Fruit fly (Drosophila melanogaster): ENCODE results near the gene CG3708.

The CG3708 gene

DNA sequence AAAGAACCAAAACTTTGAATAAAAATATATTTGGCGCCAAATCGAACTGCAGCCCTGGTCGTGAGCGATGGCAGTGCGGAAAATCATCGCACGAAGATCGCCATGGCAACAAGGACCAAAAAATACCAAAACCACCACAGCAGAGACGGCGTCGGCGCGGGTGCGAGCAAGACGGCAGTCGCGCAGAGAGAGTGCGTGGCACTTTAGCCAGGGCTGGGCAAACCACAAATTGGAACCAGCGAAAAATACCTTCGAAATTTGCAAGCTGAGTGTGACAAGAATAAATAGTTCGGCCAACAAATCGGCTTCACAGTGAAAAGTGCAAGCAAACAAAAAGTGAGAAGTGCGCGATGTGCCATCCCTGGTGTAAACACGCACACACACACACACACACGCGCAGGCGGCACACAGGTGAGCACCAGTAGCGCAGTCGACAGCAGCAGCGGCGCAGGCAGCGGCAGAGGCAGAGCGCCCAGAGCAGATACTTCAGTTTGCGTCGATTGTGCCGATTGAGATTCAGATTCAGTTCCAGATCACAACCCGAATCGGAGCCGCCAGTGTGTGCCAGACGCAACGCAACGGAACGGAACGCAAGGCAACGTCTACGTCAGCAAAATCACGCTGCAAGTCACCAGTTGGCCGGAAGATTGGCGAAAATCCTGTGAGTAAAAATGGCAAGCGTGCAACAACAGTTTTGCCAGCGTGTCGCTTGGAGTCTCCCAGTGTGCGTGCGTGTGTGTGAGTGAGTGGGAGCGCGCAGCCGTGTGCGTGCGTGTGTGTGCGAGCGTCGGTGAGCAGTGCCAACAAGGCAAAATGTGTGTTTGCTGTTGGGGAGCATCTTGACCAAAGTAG is 5.4 kb upstream of the CG3708 start, which contains the start of gene TRAM (continued):
- TF ChIP-seq CG7271 (tag; optimal IDR thresholded peaks at IDR 0.05): peak; percentile 86
- TF ChIP-seq CG1602 (GFP tag; optimal IDR thresholded peaks at IDR 0.05): peak; percentile 97
- peak; percentile 90 for TF ChIP-seq twi (tag; optimal IDR thresholded peaks at IDR 0.05)
- peak; percentile 98 for TF ChIP-seq CG10654 (GFP tag; optimal IDR thresholded peaks at IDR 0.05)
- peak; percentile 82 for TF ChIP-seq Dll (GFP tag; IDR thresholded peaks at IDR 0.05; ENCODE audit: partially characterized antibody)
- peak; percentile 99 for TF ChIP-seq org-1 (GFP tag; optimal IDR thresholded peaks at IDR 0.05)
- TF ChIP-seq bsh (GFP tag; optimal IDR thresholded peaks at IDR 0.05): peak; percentile 94 to 98
- TF ChIP-seq CG2678 (tag; optimal IDR thresholded peaks at IDR 0.05): peak; percentile 98
- TF ChIP-seq ato (GFP tag; IDR thresholded peaks at IDR 0.05; ENCODE audit: partially characterized antibody): peak; percentile 71
- TF ChIP-seq CG30020 (tag; optimal IDR thresholded peaks at IDR 0.05): peak; percentile 85
- peak; percentile 99 for TF ChIP-seq CG10543 (GFP tag; optimal IDR thresholded peaks at IDR 0.05)
- peak; percentile 96 for TF ChIP-seq CG13123 (GFP tag; optimal IDR thresholded peaks at IDR 0.05)
- TF ChIP-seq Med (GFP tag): peak; percentile 100
- peak; percentile 81 for TF ChIP-seq grn (GFP tag; optimal IDR thresholded peaks at IDR 0.05)
- peak; percentile 98 for TF ChIP-seq CG12942 (GFP tag; optimal IDR thresholded peaks at IDR 0.05)
- peak; percentile 97 for TF ChIP-seq CG12299 (tag; optimal IDR thresholded peaks at IDR 0.05)
- TF ChIP-seq row (GFP tag; IDR thresholded peaks at IDR 0.05): peak; percentile 99
- peak; percentile 92 for TF ChIP-seq CG11696 (GFP tag; IDR thresholded peaks at IDR 0.05)
- peak; percentile 67 for TF ChIP-seq MESR4 (GFP tag; optimal IDR thresholded peaks at IDR 0.05)
- TF ChIP-seq CG2116 (GFP tag; optimal IDR thresholded peaks at IDR 0.05): peak; percentile 87
- peak; percentile 69 for TF ChIP-seq CTCF (GFP tag; optimal IDR thresholded peaks at IDR 0.05)
- TF ChIP-seq al (GFP tag; IDR thresholded peaks at IDR 0.05): peak; percentile 99
- TF ChIP-seq unpg (GFP tag; optimal IDR thresholded peaks at IDR 0.05): peak; percentile 98
- peak; percentile 99 for TF ChIP-seq H2.0 (GFP tag; IDR thresholded peaks at IDR 0.05)
- TF ChIP-seq inv (GFP tag; IDR thresholded peaks at IDR 0.05; ENCODE audit: partially characterized antibody): peak; percentile 74
- TF ChIP-seq so (GFP tag; IDR thresholded peaks at IDR 0.05): peak; percentile 99
- TF ChIP-seq Sin3A (optimal IDR thresholded peaks at IDR 0.05): peak; percentile 92
- peak; percentile 89 for TF ChIP-seq CG10565 (GFP tag; optimal IDR thresholded peaks at IDR 0.05)
- peak; percentile 91 for TF ChIP-seq CG4707 (GFP tag; optimal IDR thresholded peaks at IDR 0.05)
- TF ChIP-seq Mad (GFP tag; optimal IDR thresholded peaks at IDR 0.05): peak; percentile 98
- peak; percentile 95 for TF ChIP-seq kay (GFP tag; optimal IDR thresholded peaks at IDR 0.05)
- peak; percentile 91 for TF ChIP-seq CG31388 (GFP tag; optimal IDR thresholded peaks at IDR 0.05)
- peak; percentile 97 for TF ChIP-seq CG4730 (GFP tag; IDR thresholded peaks at IDR 0.05)
- TF ChIP-seq Adf1 (GFP tag; IDR thresholded peaks at IDR 0.05): peak; percentile 99
- no peak for TF ChIP-seq br (optimal IDR thresholded peaks at IDR 0.05)
- TF ChIP-seq CG33213 (GFP tag; optimal IDR thresholded peaks at IDR 0.05): peak; percentile 98
- peak; percentile 92 for TF ChIP-seq Kr (GFP tag; optimal IDR thresholded peaks at IDR 0.05)
- TF ChIP-seq scrt (GFP tag; optimal IDR thresholded peaks at IDR 0.05): peak; percentile 94
- TF ChIP-seq CG1603 (tag; optimal IDR thresholded peaks at IDR 0.05): peak; percentile 97
- peak in 1 of 2 experiments; percentile 89 for TF ChIP-seq eve (GFP tag; optimal IDR thresholded peaks at IDR 0.05)
- no peak for TF ChIP-seq tio (GFP tag; optimal IDR thresholded peaks at IDR 0.05)
- peak; percentile 100 for TF ChIP-seq CG32532 (GFP tag; IDR thresholded peaks at IDR 0.05)
- peak; percentile 91 for TF ChIP-seq CG10274 (GFP tag; optimal IDR thresholded peaks at IDR 0.05)
- peak; percentile 90 for TF ChIP-seq CG9437 (GFP tag; optimal IDR thresholded peaks at IDR 0.05)
- peak; percentile 99 for TF ChIP-seq CG34376 (GFP tag; optimal IDR thresholded peaks at IDR 0.05)
- peak; percentile 98 for TF ChIP-seq fu2 (GFP tag; optimal IDR thresholded peaks at IDR 0.05)
- TF ChIP-seq CG12104 (GFP tag; optimal IDR thresholded peaks at IDR 0.05): peak; percentile 94
- TF ChIP-seq MBD-R2 (GFP tag; IDR thresholded peaks at IDR 0.05): peak; percentile 99
- TF ChIP-seq Doc2 (GFP tag; IDR thresholded peaks at IDR 0.05): peak; percentile 95
- peak; percentile 99 for TF ChIP-seq CG3847 (GFP tag; IDR thresholded peaks at IDR 0.05)
